Worm (Caenorhabditis elegans): ENCODE measurements around the gene sulp-8.

ce11 chrV:9701861-9702260 lies 28.4 kb upstream of the sulp-8 start:
- TF ChIP-seq dve-1 (tag; optimal IDR thresholded peaks at IDR 0.05) (no peak), elt-4 (tag; optimal IDR thresholded peaks at IDR 0.05) (no peak), ama-1 (optimal IDR thresholded peaks at IDR 0.05) (no peak), che-1 (tag; optimal IDR thresholded peaks at IDR 0.05) (no peak), ceh-24 (tag; optimal IDR thresholded peaks at IDR 0.05) (no peak), unc-55 (GFP tag; optimal IDR thresholded peaks at IDR 0.05) (no peak), pha-4 (tag; optimal IDR thresholded peaks at IDR 0.05) (no peak)
